Fruit fly (Drosophila melanogaster) whole organism, adult: ENCODE results near the gene Ube3a.

Experiments used
- CG11617 ChIP-seq: fragments of 200-800 bp; sonication (Bioruptor generic); optimal IDR thresholded peaks from 2 replicates; lab custom pipeline; 2017; ENCODE audit warnings: mild to moderate bottlenecking, missing biosample characterization, missing genetic modification reagents, missing genetic modification characterization
- CG12768 ChIP-seq: fragments of 200-800 bp; sonication (Bioruptor generic); optimal IDR thresholded peaks from 2 replicates; lab custom pipeline; 2017; ENCODE audit warnings: missing biosample characterization, missing genetic modification characterization, mild to moderate bottlenecking, moderate library complexity, missing genetic modification reagents
- CG14711 ChIP-seq: fragments of 200-800 bp; sonication (Bioruptor generic); optimal IDR thresholded peaks from 2 replicates; lab custom pipeline; 2018; ENCODE audit warnings: missing biosample characterization, mild to moderate bottlenecking, missing genetic modification characterization, moderate library complexity
- CG1620 ChIP-seq: fragments of 200-800 bp; sonication (Bioruptor generic); optimal IDR thresholded peaks from 2 replicates; lab custom pipeline; 2016; ENCODE audit warnings: missing biosample characterization, missing genetic modification characterization
- CG33017 ChIP-seq: fragments of 200-800 bp; sonication (Bioruptor generic); optimal IDR thresholded peaks from 2 replicates; lab custom pipeline; 2018; ENCODE audit warnings: missing biosample characterization, mild to moderate bottlenecking, missing genetic modification characterization, moderate library complexity
- CG5204 ChIP-seq: fragments of 200-800 bp; sonication (Bioruptor generic); optimal IDR thresholded peaks from 2 replicates; lab custom pipeline; 2016; ENCODE audit warnings: missing biosample characterization, missing genetic modification characterization
- CG7045 ChIP-seq: fragments of 200-800 bp; sonication (Bioruptor generic); optimal IDR thresholded peaks from 2 replicates; lab custom pipeline; 2017; ENCODE audit warnings: missing biosample characterization, mild to moderate bottlenecking, missing genetic modification characterization
- CG7101 ChIP-seq: fragments of 200-800 bp; sonication (Bioruptor generic); optimal IDR thresholded peaks from 2 replicates; lab custom pipeline; 2018; ENCODE audit warnings: missing biosample characterization, mild to moderate bottlenecking, missing genetic modification characterization, moderate library complexity
- Clk ChIP-seq: fragments of 200-800 bp; sonication (Bioruptor generic); optimal IDR thresholded peaks from 2 replicates; lab custom pipeline; 2017; ENCODE audit warnings: missing biosample characterization, missing genetic modification characterization
- Crg-1 ChIP-seq: fragments of 200-800 bp; sonication (Bioruptor generic); optimal IDR thresholded peaks from 2 replicates; lab custom pipeline; 2016; ENCODE audit warnings: missing biosample characterization, missing genetic modification characterization
- Hr96 ChIP-seq: fragments of 200-800 bp; sonication (Bioruptor generic); optimal IDR thresholded peaks from 2 replicates; lab custom pipeline; 2016; ENCODE audit warnings: missing biosample characterization, missing genetic modification characterization
- Mnt ChIP-seq: fragments of 200-800 bp; sonication (Bioruptor generic); optimal IDR thresholded peaks from 2 replicates; lab custom pipeline; 2016; ENCODE audit warnings: missing biosample characterization, mild to moderate bottlenecking, missing genetic modification characterization
- bab1 ChIP-seq: fragments of 200-800 bp; sonication (Bioruptor generic); optimal IDR thresholded peaks from 3 replicates; lab custom pipeline; 2019; ENCODE audit warnings: missing biosample characterization, mild to moderate bottlenecking, missing genetic modification characterization, moderate library complexity
- cic ChIP-seq: fragments of 200-800 bp; sonication (Bioruptor generic); optimal IDR thresholded peaks from 2 replicates; lab custom pipeline; 2017; ENCODE audit warnings: missing biosample characterization, mild to moderate bottlenecking, missing genetic modification characterization, moderate library complexity
- cnc ChIP-seq, 2 experiments: fragments of >200 bp; optimal IDR thresholded peaks; 2 replicates each; lab custom pipeline; 2017
- kay ChIP-seq: fragments of 200-800 bp; sonication (Bioruptor generic); peaks from one replicate; lab custom pipeline; 2016; ENCODE audit warnings: missing biosample characterization, missing genetic modification characterization, borderline replicate concordance
- ovo ChIP-seq: fragments of 200-800 bp; sonication (Bioruptor generic); optimal IDR thresholded peaks from 2 replicates; lab custom pipeline; 2016; ENCODE audit warnings: missing biosample characterization, missing genetic modification characterization
- pad ChIP-seq: fragments of 200-800 bp; sonication (Bioruptor generic); optimal IDR thresholded peaks from 3 replicates; lab custom pipeline; 2017; ENCODE audit warnings: missing biosample characterization, missing genetic modification characterization, mild to moderate bottlenecking, moderate library complexity, missing genetic modification reagents
- tj ChIP-seq: fragments of 200-800 bp; sonication (Bioruptor generic); optimal IDR thresholded peaks from 3 replicates; lab custom pipeline; 2017; ENCODE audit warnings: missing biosample characterization, mild to moderate bottlenecking, missing genetic modification characterization, moderate library complexity
- toe ChIP-seq: fragments of 200-800 bp; sonication (Bioruptor generic); optimal IDR thresholded peaks from 2 replicates; lab custom pipeline; 2016; ENCODE audit warnings: missing biosample characterization, missing genetic modification characterization

Ube3a gene

DNA sequence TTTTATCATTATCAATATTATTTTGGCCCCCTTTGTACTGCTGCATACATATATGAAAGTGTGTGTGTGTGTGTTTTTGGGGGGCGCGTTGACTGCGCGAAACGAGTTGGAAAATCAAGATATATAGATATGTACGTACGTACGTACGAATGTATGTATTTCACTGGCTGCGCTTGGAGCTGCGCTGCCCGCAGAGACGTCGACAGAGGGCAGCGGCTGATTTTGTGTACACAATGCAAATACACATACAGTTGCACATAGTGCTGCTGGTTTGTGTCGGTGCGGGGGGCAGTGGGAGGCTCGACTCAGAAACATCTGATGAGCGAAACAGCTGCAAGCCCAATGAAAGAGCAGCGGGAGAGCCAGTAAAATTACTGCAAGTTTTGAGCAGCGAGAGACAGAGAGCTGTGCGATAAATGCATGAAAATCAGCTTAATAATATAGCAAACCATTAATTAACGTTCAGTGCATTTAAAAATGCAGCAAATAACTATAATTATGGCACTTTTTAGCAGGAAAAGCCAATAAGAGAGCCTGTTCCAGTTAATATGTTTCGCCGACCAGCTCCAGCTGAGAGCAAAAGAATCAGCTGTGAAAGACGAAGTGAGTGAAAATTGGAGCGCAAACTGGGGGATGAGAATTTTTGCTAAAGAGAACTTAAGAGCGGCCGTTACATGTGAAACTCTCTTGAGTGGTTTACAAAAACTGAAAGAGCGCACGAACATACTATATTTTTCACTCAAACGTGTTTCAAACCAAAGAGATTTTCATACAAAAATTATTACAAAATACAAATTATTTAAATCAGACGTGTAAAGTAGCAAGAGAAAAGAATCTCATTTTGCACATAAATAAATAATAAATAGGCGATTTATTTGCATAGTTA lies 37.2 kb upstream of the Ube3a start:
- TF ChIP-seq Hr96 (GFP tag; lab: Kevin White, UChicago) (no peak), tj (GFP tag; lab: Kevin White, UChicago) (peak; percentile 74), toe (GFP tag; lab: Kevin White, UChicago) (no peak), Crg-1 (GFP tag; lab: Kevin White, UChicago) (peak; percentile 41), CG12768 (GFP tag; lab: Kevin White, UChicago) (peak; percentile 71), CG7045 (GFP tag; lab: Kevin White, UChicago) (peak; percentile 39), CG1620 (GFP tag; lab: Kevin White, UChicago) (peak; percentile 33), CG14711 (no peak), cic (GFP tag; lab: Kevin White, UChicago) (peak; percentile 79), CG7101 (tag; lab: Kevin White, UChicago) (peak; percentile 29), CG11617 (peak; percentile 24), CG5204 (GFP tag; lab: Kevin White, UChicago) (no peak), Clk (GFP tag; lab: Kevin White, UChicago) (no peak), cnc (optimal IDR thresholded peaks at IDR 0.05; lab: Kevin White, UChicago) (no peak), ovo (GFP tag; lab: Kevin White, UChicago) (peak; percentile 34), CG33017 (tag; lab: Kevin White, UChicago) (peak; percentile 36), kay (GFP tag; lab: Kevin White, UChicago) (peak; percentile 80), pad (GFP tag; lab: Kevin White, UChicago) (peak; percentile 29), bab1 (peak; percentile 64), Mnt (GFP tag; lab: Kevin White, UChicago) (peak; percentile 23)

- peak; percentile 24 for TF ChIP-seq toe (GFP tag; lab: Kevin White, UChicago)
- no peak for TF ChIP-seq cnc (optimal IDR thresholded peaks at IDR 0.05; lab: Kevin White, UChicago)
- TF ChIP-seq Hr96 (GFP tag; lab: Kevin White, UChicago) = peak; percentile 69
- peak; percentile 39 for TF ChIP-seq CG1620 (GFP tag; lab: Kevin White, UChicago)
- TF ChIP-seq CG11617 = peak; percentile 43
- TF ChIP-seq pad (GFP tag; lab: Kevin White, UChicago) = peak; percentile 28
- TF ChIP-seq CG14711 = peak; percentile 7
- peak; percentile 68 for TF ChIP-seq cic (GFP tag; lab: Kevin White, UChicago)
- TF ChIP-seq Crg-1 (GFP tag; lab: Kevin White, UChicago) = no peak
- TF ChIP-seq Clk (GFP tag; lab: Kevin White, UChicago) = peak; percentile 69
- peak; percentile 44 for TF ChIP-seq CG5204 (GFP tag; lab: Kevin White, UChicago)
- peak; percentile 65 for TF ChIP-seq CG33017 (tag; lab: Kevin White, UChicago)
- TF ChIP-seq tj (GFP tag; lab: Kevin White, UChicago) = peak; percentile 73
- TF ChIP-seq CG7045 (GFP tag; lab: Kevin White, UChicago) = peak; percentile 58
- TF ChIP-seq Mnt (GFP tag; lab: Kevin White, UChicago) = no peak
- peak; percentile 47 for TF ChIP-seq bab1
- peak; percentile 91 for TF ChIP-seq kay (GFP tag; lab: Kevin White, UChicago)
- peak; percentile 51 for TF ChIP-seq CG7101 (tag; lab: Kevin White, UChicago)
- peak; percentile 49 for TF ChIP-seq ovo (GFP tag; lab: Kevin White, UChicago)
- TF ChIP-seq CG12768 (GFP tag; lab: Kevin White, UChicago) = peak; percentile 92
Observed at dm6 chr3L:11246046-11246887, 35.9 kb upstream of the Ube3a start.

DNA sequence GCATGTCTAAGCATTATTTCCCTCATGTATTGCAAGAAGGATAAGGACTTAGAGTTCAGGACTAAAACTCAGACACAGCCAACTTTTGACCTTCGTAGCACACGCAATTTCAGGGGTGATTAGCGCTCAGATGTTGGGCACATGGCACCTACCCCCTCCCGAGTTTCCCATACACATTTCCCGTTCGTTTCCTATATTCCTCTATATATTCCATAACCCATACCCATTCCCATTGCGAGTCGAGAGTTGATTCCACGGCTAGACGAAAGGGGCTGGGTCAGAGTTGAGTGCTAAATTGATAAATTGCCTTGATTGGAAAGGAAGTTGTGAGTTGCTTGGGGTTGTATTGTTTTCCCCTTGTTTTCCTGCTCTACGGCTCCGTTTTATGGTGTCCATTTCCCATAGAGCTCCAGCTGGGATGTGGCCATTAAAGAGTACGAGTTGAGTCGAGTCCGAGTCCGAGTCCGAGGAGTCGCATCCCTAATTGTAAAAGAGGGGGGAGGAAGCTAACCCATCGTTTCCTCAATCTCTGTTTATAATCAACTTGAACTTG lies 33.7 kb upstream of the Ube3a start:
- TF ChIP-seq bab1 (no peak), Hr96 (GFP tag; lab: Kevin White, UChicago) (no peak), CG33017 (tag; lab: Kevin White, UChicago) (no peak), tj (GFP tag; lab: Kevin White, UChicago) (no peak), ovo (GFP tag; lab: Kevin White, UChicago) (no peak), CG1620 (GFP tag; lab: Kevin White, UChicago) (no peak), Mnt (GFP tag; lab: Kevin White, UChicago) (no peak), CG7045 (GFP tag; lab: Kevin White, UChicago) (no peak), CG14711 (no peak), CG11617 (no peak), CG7101 (tag; lab: Kevin White, UChicago) (no peak), cnc (optimal IDR thresholded peaks at IDR 0.05; lab: Kevin White, UChicago) (no peak), toe (GFP tag; lab: Kevin White, UChicago) (no peak), cic (GFP tag; lab: Kevin White, UChicago) (no peak), Crg-1 (GFP tag; lab: Kevin White, UChicago) (no peak), pad (GFP tag; lab: Kevin White, UChicago) (no peak)

dm6 chr3L:11243292-11243670 lies 32.9 kb upstream of the Ube3a start:
- no peak for TF ChIP-seq CG5204 (GFP tag; lab: Kevin White, UChicago)
- TF ChIP-seq kay (GFP tag; lab: Kevin White, UChicago) = no peak
- no peak for TF ChIP-seq toe (GFP tag; lab: Kevin White, UChicago)
- TF ChIP-seq bab1 = no peak
- no peak for TF ChIP-seq CG12768 (GFP tag; lab: Kevin White, UChicago)
- no peak for TF ChIP-seq cic (GFP tag; lab: Kevin White, UChicago)
- no peak for TF ChIP-seq CG7045 (GFP tag; lab: Kevin White, UChicago)
- TF ChIP-seq CG1620 (GFP tag; lab: Kevin White, UChicago) = no peak
- no peak for TF ChIP-seq CG11617
- TF ChIP-seq CG33017 (tag; lab: Kevin White, UChicago) = no peak
- no peak for TF ChIP-seq Hr96 (GFP tag; lab: Kevin White, UChicago)
- no peak for TF ChIP-seq Clk (GFP tag; lab: Kevin White, UChicago)
- no peak for TF ChIP-seq CG14711
- TF ChIP-seq Mnt (GFP tag; lab: Kevin White, UChicago) = no peak
- TF ChIP-seq pad (GFP tag; lab: Kevin White, UChicago) = no peak
- no peak for TF ChIP-seq CG7101 (tag; lab: Kevin White, UChicago)
- no peak for TF ChIP-seq cnc (optimal IDR thresholded peaks at IDR 0.05; lab: Kevin White, UChicago)
- no peak for TF ChIP-seq ovo (GFP tag; lab: Kevin White, UChicago)
- TF ChIP-seq tj (GFP tag; lab: Kevin White, UChicago) = no peak
- no peak for TF ChIP-seq Crg-1 (GFP tag; lab: Kevin White, UChicago)
